Worm (Caenorhabditis elegans): ENCODE data around the gene pqn-31.

- TF ChIP-seq ets-5 (GFP tag; IDR thresholded peaks at IDR 0.05): no peak
- TF ChIP-seq nhr-11 (tag; optimal IDR thresholded peaks at IDR 0.05): no peak
- no peak for TF ChIP-seq isw-1 (GFP tag; IDR thresholded peaks at IDR 0.05)
- no peak for TF ChIP-seq lin-35 (GFP tag; optimal IDR thresholded peaks at IDR 0.05)
- TF ChIP-seq snpc-4 (tag; optimal IDR thresholded peaks at IDR 0.05): no peak
- no peak for TF ChIP-seq ztf-4 (tag; optimal IDR thresholded peaks at IDR 0.05)
- TF ChIP-seq fos-1 (tag; optimal IDR thresholded peaks at IDR 0.05): no peak
- no peak for TF ChIP-seq sptf-1 (tag; optimal IDR thresholded peaks at IDR 0.05)
- no peak for TF ChIP-seq pqm-1 (tag; optimal IDR thresholded peaks at IDR 0.05)
- no peak for TF ChIP-seq lin-13 (GFP tag; optimal IDR thresholded peaks at IDR 0.05)
These were observed 31.9 kb downstream of the pqn-31 start, which contains the start of gene pitr-3 for ce11 chrV:9141297-9141696.
